Worm (Caenorhabditis elegans) whole organism, mixed stage, embryonic: ENCODE data around the gene C01G5.5.
A peak's percentile ranks its signal among the peaks of the same experiment; 100 is the strongest.

Experiments used
- M03D4.4 ChIP-seq: sonication (generic microtip); optimal IDR thresholded peaks from 2 replicates; lab custom pipeline; 2017; ENCODE audit warnings: mild to moderate bottlenecking, missing genetic modification characterization, missing compliant biosample characterization
- blmp-1 ChIP-seq: fragments of 150-350 bp; optimal IDR thresholded peaks from 2 replicates; lab custom pipeline; 2014; ENCODE audit warnings: missing biosample characterization, missing genetic modification characterization
- ceh-39 ChIP-seq: fragments of 150-350 bp; optimal IDR thresholded peaks from 2 replicates; lab custom pipeline; 2014; ENCODE audit warnings: missing biosample characterization, missing genetic modification characterization
- ceh-83 ChIP-seq: fragments of 200-800 bp; sonication (Bioruptor generic); optimal IDR thresholded peaks from 2 replicates; lab custom pipeline; 2018; ENCODE audit warnings: mild to moderate bottlenecking, missing genetic modification characterization, missing compliant biosample characterization
- ces-1 ChIP-seq: fragments of 150-350 bp; optimal IDR thresholded peaks from 2 replicates; lab custom pipeline; 2014; ENCODE audit warnings: missing biosample characterization, missing genetic modification reagents, missing genetic modification characterization
- cnd-1 ChIP-seq: fragments of 200-800 bp; sonication (Bioruptor generic); optimal IDR thresholded peaks from 2 replicates; lab custom pipeline; 2018; ENCODE audit warnings: mild to moderate bottlenecking, missing genetic modification characterization, missing compliant biosample characterization
- drap-1 ChIP-seq: fragments of 200-800 bp; sonication (Bioruptor generic); optimal IDR thresholded peaks from 3 replicates; lab custom pipeline; 2018; ENCODE audit warnings: mild to moderate bottlenecking, missing genetic modification characterization, missing compliant biosample characterization
- elt-1 ChIP-seq: sonication (generic microtip); optimal IDR thresholded peaks from 2 replicates; lab custom pipeline; 2017; ENCODE audit warnings: missing genetic modification characterization, mild to moderate bottlenecking, missing compliant biosample characterization, antibody characterized with exemption, moderate library complexity, borderline replicate concordance; ENCODE audit not compliant: insufficient read depth
- elt-3 ChIP-seq: fragments of 150-350 bp; optimal IDR thresholded peaks from 2 replicates; lab custom pipeline; 2014; ENCODE audit warnings: missing biosample characterization, missing genetic modification characterization
- ham-2 ChIP-seq: fragments of 200-800 bp; sonication (Bioruptor generic); optimal IDR thresholded peaks from 2 replicates; lab custom pipeline; 2018; ENCODE audit warnings: mild to moderate bottlenecking, missing genetic modification characterization, missing compliant biosample characterization
- hlh-1 ChIP-seq: fragments of 150-350 bp; optimal IDR thresholded peaks from 2 replicates; lab custom pipeline; 2014; ENCODE audit warnings: missing biosample characterization, missing genetic modification reagents, missing genetic modification characterization
- lin-13 ChIP-seq: fragments of 150-350 bp; optimal IDR thresholded peaks from 2 replicates; lab custom pipeline; 2014; ENCODE audit warnings: missing biosample characterization, missing genetic modification characterization
- lin-32 ChIP-seq: fragments of 200-800 bp; sonication (Bioruptor generic); optimal IDR thresholded peaks from 2 replicates; lab custom pipeline; 2018; ENCODE audit warnings: mild to moderate bottlenecking, missing genetic modification characterization, missing compliant biosample characterization
- mab-5 ChIP-seq: fragments of 150-350 bp; optimal IDR thresholded peaks from 2 replicates; lab custom pipeline; 2014; ENCODE audit warnings: missing biosample characterization, missing genetic modification characterization
- mep-1 ChIP-seq: fragments of 150-350 bp; optimal IDR thresholded peaks from 2 replicates; lab custom pipeline; 2017; ENCODE audit warnings: missing biosample characterization, missing genetic modification reagents, missing genetic modification characterization, inconsistent platforms
- mls-2 ChIP-seq: sonication (generic microtip); optimal IDR thresholded peaks from 2 replicates; lab custom pipeline; 2016; ENCODE audit warnings: mild to moderate bottlenecking, missing genetic modification characterization, moderate library complexity, missing compliant biosample characterization
- nhr-12 ChIP-seq: fragments of 150-350 bp; optimal IDR thresholded peaks from 2 replicates; lab custom pipeline; 2014; ENCODE audit warnings: missing biosample characterization, missing genetic modification characterization
- nhr-2 ChIP-seq: fragments of 150-350 bp; optimal IDR thresholded peaks from 2 replicates; lab custom pipeline; 2014; ENCODE audit warnings: missing biosample characterization, missing genetic modification characterization
- nhr-237 ChIP-seq: fragments of 150-350 bp; optimal IDR thresholded peaks from 2 replicates; lab custom pipeline; 2014; ENCODE audit warnings: missing biosample characterization, missing genetic modification characterization
- nhr-28 ChIP-seq: fragments of 150-350 bp; optimal IDR thresholded peaks from 2 replicates; lab custom pipeline; 2014; ENCODE audit warnings: missing biosample characterization, missing genetic modification characterization
- nhr-76 ChIP-seq: sonication (generic microtip); optimal IDR thresholded peaks from 2 replicates; lab custom pipeline; 2017; ENCODE audit warnings: missing biosample characterization, missing genetic modification characterization
- pha-4 ChIP-seq: fragments of 150-350 bp; optimal IDR thresholded peaks from 2 replicates; lab custom pipeline; 2018; ENCODE audit warnings: missing biosample characterization, missing genetic modification reagents, missing genetic modification characterization
- sem-2 ChIP-seq: fragments of 200-800 bp; sonication (Bioruptor generic); optimal IDR thresholded peaks from 2 replicates; lab custom pipeline; 2018; ENCODE audit warnings: mild to moderate bottlenecking, missing genetic modification characterization, missing compliant biosample characterization
- snpc-4 ChIP-seq: fragments of 150-350 bp; optimal IDR thresholded peaks from 2 replicates; lab custom pipeline; 2014; ENCODE audit warnings: missing biosample characterization, missing genetic modification characterization
- sptf-1 ChIP-seq: sonication (generic microtip); optimal IDR thresholded peaks from 2 replicates; lab custom pipeline; 2017; ENCODE audit warnings: mild to moderate bottlenecking, missing genetic modification characterization, moderate library complexity, missing compliant biosample characterization
- tbx-8 ChIP-seq: fragments of 200-800 bp; sonication (Bioruptor generic); optimal IDR thresholded peaks from 2 replicates; lab custom pipeline; 2018; ENCODE audit warnings: mild to moderate bottlenecking, missing genetic modification characterization, moderate library complexity, missing compliant biosample characterization
- unc-120 ChIP-seq: sonication (generic microtip); optimal IDR thresholded peaks from 2 replicates; lab custom pipeline; 2017; ENCODE audit warnings: missing genetic modification characterization, missing compliant biosample characterization; ENCODE audit not compliant: poor library complexity, severe bottlenecking
- unc-39 ChIP-seq: fragments of 150-350 bp; optimal IDR thresholded peaks from 2 replicates; lab custom pipeline; 2014; ENCODE audit warnings: missing biosample characterization, missing genetic modification characterization
- unc-62 ChIP-seq: fragments of 150-350 bp; optimal IDR thresholded peaks from 2 replicates; lab custom pipeline; 2014; ENCODE audit warnings: missing biosample characterization, missing genetic modification reagents, missing genetic modification characterization
- zip-8 ChIP-seq: fragments of 150-350 bp; optimal IDR thresholded peaks from 2 replicates; lab custom pipeline; 2014; ENCODE audit warnings: missing biosample characterization, missing genetic modification characterization
- ztf-11 ChIP-seq: fragments of 150-350 bp; optimal IDR thresholded peaks from 2 replicates; lab custom pipeline; 2014; ENCODE audit warnings: missing biosample characterization, missing genetic modification characterization

The C01G5.5 gene

DNA sequence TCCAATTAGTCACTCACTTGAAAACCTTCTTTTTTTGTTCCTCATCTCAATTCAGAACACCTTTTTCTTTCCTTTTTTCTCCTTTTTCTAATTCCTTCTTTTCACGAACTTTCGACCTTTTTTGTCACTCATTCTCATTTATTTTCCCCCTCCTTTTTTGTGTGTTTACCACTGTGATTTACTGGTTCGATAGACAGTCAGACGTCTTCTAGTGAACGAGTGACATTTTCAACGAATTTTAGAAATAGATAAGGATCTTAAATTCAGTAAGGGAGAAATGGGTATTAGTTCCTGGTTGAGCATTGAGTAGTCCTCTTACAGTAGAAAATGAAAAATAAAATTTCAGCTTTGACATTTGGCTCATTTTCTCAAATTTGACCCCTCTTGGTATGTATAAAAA is 32.5 kb upstream of the C01G5.5 start:
- TF ChIP-seq pha-4: no peak
- TF ChIP-seq ceh-83: no peak
- TF ChIP-seq sem-2 (GFP tag; lab: Kevin White, UChicago): no peak
- no peak for TF ChIP-seq nhr-237 (tag; lab: Kevin White, UChicago)
- no peak for TF ChIP-seq zip-8 (tag; lab: Kevin White, UChicago)
- TF ChIP-seq elt-3 (tag; lab: Kevin White, UChicago): no peak
- TF ChIP-seq elt-1 (tag; lab: Kevin White, UChicago): no peak
- no peak for TF ChIP-seq sptf-1 (tag; lab: Kevin White, UChicago)
- TF ChIP-seq nhr-2 (tag; lab: Kevin White, UChicago): no peak
- no peak for TF ChIP-seq unc-120 (tag; lab: Kevin White, UChicago)
- TF ChIP-seq mab-5: no peak

DNA sequence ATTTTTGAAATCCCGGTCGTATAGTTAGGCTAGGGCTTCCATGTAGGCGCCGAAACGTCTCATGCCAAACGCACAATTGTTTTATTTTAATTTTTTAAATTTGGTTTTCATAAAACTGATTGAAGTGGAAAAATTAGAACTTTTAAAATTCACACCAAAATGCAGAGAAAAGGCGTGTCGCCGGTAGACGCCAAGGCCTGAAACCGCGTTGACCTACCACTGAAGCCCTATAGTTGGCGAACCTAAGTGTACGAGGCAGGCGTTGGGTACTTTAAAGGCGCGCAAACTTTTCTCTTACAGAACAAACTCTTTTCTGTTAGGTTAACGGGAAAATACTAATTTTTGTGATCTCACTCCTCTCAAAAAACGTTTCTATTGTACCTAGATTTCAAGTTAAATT is 31.1 kb upstream of the C01G5.5 start, which contains the start of gene Y73B6BL.44:
Y73B6BL.44 (plus strand) TSS at position 301 of the 400 bp plus-strand sequence.
- TF ChIP-seq ceh-83 (no peak), tbx-8 (GFP tag; lab: Kevin White, UChicago) (no peak), elt-3 (tag; lab: Kevin White, UChicago) (no peak), blmp-1 (tag; lab: Kevin White, UChicago) (no peak), M03D4.4 (tag; lab: Kevin White, UChicago) (no peak), mab-5 (no peak), cnd-1 (tag; lab: Kevin White, UChicago) (no peak)

DNA sequence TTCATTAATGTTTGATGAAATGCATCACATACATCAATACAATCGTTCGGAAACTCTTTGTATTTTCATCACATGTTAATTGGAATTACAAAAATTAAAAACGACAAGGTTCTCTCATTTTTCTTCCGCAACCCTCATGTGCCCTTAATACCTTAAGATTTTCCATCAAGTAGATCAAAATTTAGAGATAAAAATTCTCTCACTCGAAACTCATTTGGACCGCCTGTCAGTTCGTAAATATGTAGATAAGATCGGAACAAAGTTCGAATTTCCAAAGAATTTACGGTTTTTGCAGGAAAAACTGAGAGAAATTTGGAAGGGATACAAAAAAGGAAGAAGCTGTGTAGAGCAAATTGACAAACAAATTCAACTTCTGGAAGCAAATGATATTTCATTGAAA is 28.3 kb upstream of the C01G5.5 start:
- TF ChIP-seq M03D4.4 (tag; lab: Kevin White, UChicago): no peak
- no peak for TF ChIP-seq ceh-39 (tag; lab: Kevin White, UChicago)
- no peak for TF ChIP-seq nhr-28 (tag; lab: Kevin White, UChicago)
- no peak for TF ChIP-seq sptf-1 (tag; lab: Kevin White, UChicago)
- no peak for TF ChIP-seq ces-1 (GFP tag; lab: Kevin White, UChicago)
- TF ChIP-seq cnd-1 (tag; lab: Kevin White, UChicago): no peak
- TF ChIP-seq ztf-11 (tag; lab: Kevin White, UChicago): no peak
- no peak for TF ChIP-seq mls-2 (tag; lab: Kevin White, UChicago)
- TF ChIP-seq lin-32 (GFP tag; lab: Kevin White, UChicago): no peak
- TF ChIP-seq lin-13 (tag; lab: Kevin White, UChicago): no peak
- no peak for TF ChIP-seq unc-120 (tag; lab: Kevin White, UChicago)
- TF ChIP-seq elt-1 (tag; lab: Kevin White, UChicago): no peak
- no peak for TF ChIP-seq unc-62 (GFP tag; lab: Kevin White, UChicago)
- TF ChIP-seq snpc-4 (tag; lab: Kevin White, UChicago): no peak

DNA sequence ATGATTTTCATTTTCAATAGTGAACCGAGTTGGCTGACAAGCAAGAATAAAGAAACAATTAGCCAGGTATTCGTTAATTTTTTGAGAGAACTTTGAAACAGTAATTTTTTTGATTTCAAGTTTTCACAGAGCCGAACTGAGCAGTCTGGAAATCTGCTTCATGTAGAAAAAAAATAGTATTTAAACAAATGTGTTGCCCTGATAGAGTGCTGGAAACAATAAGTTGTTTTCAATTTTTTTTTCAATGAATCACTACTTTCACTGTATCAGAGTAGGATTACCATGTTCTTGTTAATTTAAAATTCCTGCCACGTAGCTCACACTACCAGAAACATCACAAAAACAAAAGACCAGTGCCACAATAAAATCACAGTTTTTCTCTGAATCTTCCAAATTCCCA is 24.0 kb upstream of the C01G5.5 start:
- TF ChIP-seq sptf-1 (tag; lab: Kevin White, UChicago): no peak
- no peak for TF ChIP-seq ceh-83
- TF ChIP-seq nhr-76 (tag; lab: Kevin White, UChicago): no peak
- no peak for TF ChIP-seq unc-62 (GFP tag; lab: Kevin White, UChicago)
- TF ChIP-seq tbx-8 (GFP tag; lab: Kevin White, UChicago): no peak
- no peak for TF ChIP-seq unc-39
- TF ChIP-seq hlh-1 (tag; lab: Kevin White, UChicago): no peak
- TF ChIP-seq mep-1 (tag; lab: Kevin White, UChicago): no peak
- no peak for TF ChIP-seq M03D4.4 (tag; lab: Kevin White, UChicago)
- no peak for TF ChIP-seq pha-4
- no peak for TF ChIP-seq nhr-12
- no peak for TF ChIP-seq sem-2 (GFP tag; lab: Kevin White, UChicago)
- TF ChIP-seq ces-1 (GFP tag; lab: Kevin White, UChicago): no peak
- no peak for TF ChIP-seq snpc-4 (tag; lab: Kevin White, UChicago)
- TF ChIP-seq drap-1 (GFP tag; lab: Kevin White, UChicago): no peak
- no peak for TF ChIP-seq ham-2 (GFP tag; lab: Kevin White, UChicago)
- no peak for TF ChIP-seq zip-8 (tag; lab: Kevin White, UChicago)
- TF ChIP-seq unc-120 (tag; lab: Kevin White, UChicago): no peak
- TF ChIP-seq lin-13 (tag; lab: Kevin White, UChicago): no peak
- TF ChIP-seq nhr-28 (tag; lab: Kevin White, UChicago): no peak

DNA sequence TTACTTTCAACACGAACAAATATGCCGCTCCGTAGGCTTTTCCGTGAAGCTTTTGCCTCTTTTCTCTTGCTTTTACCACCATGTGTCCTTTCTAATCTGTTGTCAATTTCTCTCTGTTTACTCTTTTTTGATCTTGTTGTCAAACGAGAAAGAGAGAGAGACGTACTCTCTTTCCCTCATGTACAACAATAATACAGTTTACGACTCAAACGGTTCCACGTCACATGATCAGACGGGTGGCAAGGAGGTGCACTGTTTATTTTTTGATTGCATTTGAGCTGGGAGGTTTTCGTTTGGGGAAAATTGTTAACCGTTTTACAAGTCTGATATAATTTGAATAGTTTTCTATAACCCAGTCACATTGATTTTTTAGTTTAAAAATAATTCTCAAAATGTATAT is 23.6 kb upstream of the C01G5.5 start:
- TF ChIP-seq nhr-12 (no peak), lin-32 (GFP tag; lab: Kevin White, UChicago) (no peak), pha-4 (peak; percentile 88), ceh-83 (no peak)
